Fruit fly (Drosophila melanogaster): ENCODE measurements around the gene MESR6.

DNA sequence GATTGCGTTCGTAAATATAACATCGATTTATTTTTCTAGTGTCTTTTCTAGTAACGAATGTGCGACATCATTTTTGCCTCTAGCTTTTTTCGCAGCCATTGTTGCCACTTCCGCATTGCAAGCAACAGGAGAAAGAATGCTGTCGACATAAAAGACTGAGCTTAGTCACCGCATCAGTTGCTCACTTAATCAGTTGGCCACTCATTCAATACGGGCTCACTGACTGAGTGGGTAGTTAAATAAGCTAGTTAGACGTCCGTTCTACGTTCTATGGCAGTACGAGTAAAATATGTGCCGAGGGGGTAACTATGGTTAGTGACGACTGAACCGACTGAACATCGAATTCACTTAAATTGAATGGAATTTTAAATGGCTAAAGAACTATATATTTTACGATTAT is 16.5 kb upstream of the MESR6 start:
- TF ChIP-seq Hr83 (GFP tag; optimal IDR thresholded peaks at IDR 0.05; ENCODE audit: poor library complexity, severe bottlenecking) (no peak), Dif (GFP tag; optimal IDR thresholded peaks at IDR 0.05; ENCODE audit: partially characterized antibody) (no peak), dmrt93B (GFP tag; optimal IDR thresholded peaks at IDR 0.05) (no peak), Abd-B (GFP tag; optimal IDR thresholded peaks at IDR 0.05) (no peak), br (GFP tag; optimal IDR thresholded peaks at IDR 0.05) (no peak), usp (GFP tag; optimal IDR thresholded peaks at IDR 0.05) (no peak)
